Worm (Caenorhabditis elegans) whole organism, L4/young adult: Measurements from ENCODE around the gene F28F9.2.

ENCODE experiments used
- W03F9.2 ChIP-seq: fragments of 150-350 bp; optimal IDR thresholded peaks from 2 replicates; lab custom pipeline; 2014; ENCODE audit warnings: missing biosample characterization, missing genetic modification characterization
- dao-5 ChIP-seq: sonication (generic microtip); optimal IDR thresholded peaks from 2 replicates; lab custom pipeline; 2016; ENCODE audit warnings: missing genotype, missing genetic modification characterization, moderate library complexity, missing compliant biosample characterization

DNA sequence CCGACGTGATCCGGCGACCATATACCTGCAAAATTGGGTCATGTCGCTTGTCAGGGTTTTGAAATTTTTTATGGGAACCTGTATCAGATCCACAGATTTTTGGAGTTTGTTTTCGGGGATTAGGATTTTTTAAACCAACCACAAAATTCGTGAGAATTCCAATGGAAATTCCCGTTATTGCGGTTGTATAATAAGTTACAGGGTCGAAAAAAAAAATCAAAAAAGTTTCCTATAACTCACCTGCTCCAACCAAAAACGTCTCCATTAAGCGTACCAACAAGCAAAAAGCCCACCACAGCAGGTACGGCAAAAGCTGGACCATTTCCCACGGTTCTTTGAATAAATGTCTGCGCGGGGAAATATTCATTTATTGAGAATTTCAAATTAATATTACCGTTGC, 23.4 kb downstream of the F28F9.2 start:
- TF ChIP-seq W03F9.2 (tag; lab: Kevin White, UChicago) (no peak), dao-5 (no peak)
